Fruit fly (Drosophila melanogaster): ENCODE data around the gene Nsf2.

Gene Nsf2

dm6 chr3R:13843611-13844010, 5.8 kb upstream of the Nsf2 start (continued):
- TF ChIP-seq Lpt (GFP tag; optimal IDR thresholded peaks at IDR 0.05) (peak; percentile 28), lz (GFP tag; optimal IDR thresholded peaks at IDR 0.05) (peak; percentile 4), topi (GFP tag; optimal IDR thresholded peaks at IDR 0.05) (peak; percentile 47), CG6163 (GFP tag; IDR thresholded peaks at IDR 0.05) (peak; percentile 61; the same call in 2 of the 3 replicates), salr (GFP tag; optimal IDR thresholded peaks at IDR 0.05) (peak in 1 of 2 experiments; percentile 26), dac (GFP tag; optimal IDR thresholded peaks at IDR 0.05) (no peak), fd59A (GFP tag; optimal IDR thresholded peaks at IDR 0.05) (no peak), fd85E (GFP tag; optimal IDR thresholded peaks at IDR 0.05) (no peak), CG6276 (GFP tag; optimal IDR thresholded peaks at IDR 0.05) (no peak), CG6854 (GFP tag; optimal IDR thresholded peaks at IDR 0.05) (no peak), eg (GFP tag; IDR thresholded peaks at IDR 0.05) (peak; percentile 61; the same call in 2 of the 3 replicates), CG8319 (GFP tag; optimal IDR thresholded peaks at IDR 0.05) (no peak), Sox15 (GFP tag; optimal IDR thresholded peaks at IDR 0.05) (no peak), acj6 (GFP tag; optimal IDR thresholded peaks at IDR 0.05) (peak; percentile 48), CG6792 (GFP tag; optimal IDR thresholded peaks at IDR 0.05) (peak; percentile 21), net (GFP tag; optimal IDR thresholded peaks at IDR 0.05) (peak; percentile 42)

DNA sequence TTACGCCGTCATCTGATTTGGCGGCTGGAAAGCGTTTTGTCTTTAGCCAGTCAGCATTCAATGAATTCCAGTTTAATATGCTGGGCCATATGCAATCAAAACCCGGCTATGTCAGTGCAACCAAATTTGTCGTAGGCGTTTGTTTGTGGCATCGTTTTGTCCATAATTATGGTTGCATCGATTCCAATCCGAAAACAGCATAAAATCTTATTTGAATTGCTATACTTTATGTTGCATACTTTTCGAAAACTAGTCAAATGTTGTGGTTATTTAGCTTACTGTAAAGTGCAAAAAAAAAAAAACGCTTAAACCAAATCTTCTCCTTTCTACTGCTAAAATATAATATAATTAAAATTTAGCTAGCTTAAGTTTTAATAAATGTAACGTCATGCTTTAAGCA, 4.7 kb upstream of the Nsf2 start:
- peak; percentile 1 for TF ChIP-seq Eip78C (GFP tag)
- no peak for TF ChIP-seq CG6163 (GFP tag; IDR thresholded peaks at IDR 0.05)

DNA sequence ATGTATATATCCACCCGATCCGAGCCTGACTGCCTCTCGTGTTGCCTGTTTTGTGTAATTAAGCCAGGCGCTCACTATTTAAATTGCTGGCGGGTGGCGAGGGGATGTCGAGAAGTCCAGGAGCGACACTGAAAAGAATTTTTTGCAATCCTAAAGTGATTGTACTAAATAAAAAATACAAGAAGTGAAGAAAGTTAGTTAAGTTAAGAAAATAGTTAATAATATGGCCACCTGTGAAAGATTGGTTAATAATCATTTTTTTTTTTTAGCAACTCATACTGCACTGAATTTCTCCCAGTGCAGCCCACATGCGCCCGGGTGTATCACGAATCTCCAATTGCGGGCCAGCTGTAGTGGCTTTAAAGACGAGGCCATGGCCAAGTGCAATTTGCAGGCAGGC, 3.2 kb upstream of the Nsf2 start:
- TF ChIP-seq Eip78C (GFP tag) (peak; percentile 91), fd59A (GFP tag; optimal IDR thresholded peaks at IDR 0.05) (peak; percentile 65), vri (GFP tag; optimal IDR thresholded peaks at IDR 0.05) (peak; percentile 35), CG32006 (GFP tag; optimal IDR thresholded peaks at IDR 0.05) (peak; percentile 57), CG34406 (GFP tag; optimal IDR thresholded peaks at IDR 0.05) (peak; percentile 22), Sox14 (GFP tag; optimal IDR thresholded peaks at IDR 0.05) (peak; percentile 48), Ets96B (tag; optimal IDR thresholded peaks at IDR 0.05) (peak; percentile 76), esn (GFP tag; optimal IDR thresholded peaks at IDR 0.05) (peak; percentile 62), svp (GFP tag) (peak; percentile 83), CG3919 (GFP tag; optimal IDR thresholded peaks at IDR 0.05) (peak; percentile 69), Sox15 (GFP tag; optimal IDR thresholded peaks at IDR 0.05) (peak; percentile 28), net (GFP tag; optimal IDR thresholded peaks at IDR 0.05) (peak; percentile 54), Blimp-1 (GFP tag; optimal IDR thresholded peaks at IDR 0.05) (no peak), CG6792 (GFP tag; optimal IDR thresholded peaks at IDR 0.05) (peak; percentile 41), CG10669 (GFP tag; optimal IDR thresholded peaks at IDR 0.05) (peak; percentile 46), Hr4 (GFP tag; optimal IDR thresholded peaks at IDR 0.05) (peak; percentile 42), fkh (GFP tag; optimal IDR thresholded peaks at IDR 0.05) (no peak), CG8632 (GFP tag; optimal IDR thresholded peaks at IDR 0.05) (peak; percentile 48), CG4318 (GFP tag; optimal IDR thresholded peaks at IDR 0.05) (peak; percentile 25), Hr39 (GFP tag; optimal IDR thresholded peaks at IDR 0.05) (peak; percentile 22), acj6 (GFP tag; optimal IDR thresholded peaks at IDR 0.05) (peak; percentile 64), Gug (GFP tag; IDR thresholded peaks at IDR 0.05) (0 out of 2 replicates have a peak, but pooled peaks have one; percentile 32), CG7368 (GFP tag; optimal IDR thresholded peaks at IDR 0.05) (peak; percentile 30), Ets21C (GFP tag; optimal IDR thresholded peaks at IDR 0.05) (peak; percentile 13), CG6808 (GFP tag; optimal IDR thresholded peaks at IDR 0.05) (peak; percentile 71), Met (GFP tag; optimal IDR thresholded peaks at IDR 0.05) (peak; percentile 65), Smox (GFP tag; optimal IDR thresholded peaks at IDR 0.05) (peak; percentile 48), CG16779 (tag; optimal IDR thresholded peaks at IDR 0.05) (peak; percentile 7), spab (GFP tag; optimal IDR thresholded peaks at IDR 0.05) (peak; percentile 56), CG9139 (GFP tag; optimal IDR thresholded peaks at IDR 0.05) (peak; percentile 51), CG6163 (GFP tag; IDR thresholded peaks at IDR 0.05) (peak; percentile 84), dac (GFP tag; optimal IDR thresholded peaks at IDR 0.05) (no peak), CG11294 (GFP tag; IDR thresholded peaks at IDR 0.05) (no peak), OdsH (GFP tag; optimal IDR thresholded peaks at IDR 0.05) (peak; percentile 52), Eip75B (GFP tag; optimal IDR thresholded peaks at IDR 0.05) (peak; percentile 65), CG6854 (GFP tag; optimal IDR thresholded peaks at IDR 0.05) (no peak), achi (GFP tag; optimal IDR thresholded peaks at IDR 0.05) (peak; percentile 73), Hr38 (GFP tag; optimal IDR thresholded peaks at IDR 0.05) (no peak), lz (GFP tag; optimal IDR thresholded peaks at IDR 0.05) (peak; percentile 43), CG10631 (GFP tag; optimal IDR thresholded peaks at IDR 0.05) (peak; percentile 68)

All from whole organism, prepupa.